Worm (Caenorhabditis elegans) whole organism, early embryonic: Measurements from ENCODE around the gene str-61.
"Not testable (repeated sequence)": the region's sequence is repeated elsewhere in the genome, so short reads cannot be mapped to it uniquely, and the experiment has no call there.

Experiments used
- B0310.2 ChIP-seq: sonication (generic microtip); optimal IDR thresholded peaks from 2 replicates; lab custom pipeline; 2016; ENCODE audit warnings: mild to moderate bottlenecking, missing genetic modification characterization, missing compliant biosample characterization
- F13C5.2 ChIP-seq: sonication (generic microtip); optimal IDR thresholded peaks from 2 replicates; lab custom pipeline; 2017; ENCODE audit warnings: mild to moderate bottlenecking, missing genetic modification characterization, inconsistent platforms, missing compliant biosample characterization
- aly-1 ChIP-seq: sonication (generic microtip); optimal IDR thresholded peaks from 2 replicates; lab custom pipeline; 2016; ENCODE audit warnings: missing genetic modification characterization, missing compliant biosample characterization
- ama-1 ChIP-seq: fragments of 150-350 bp; optimal IDR thresholded peaks from 2 replicates; lab custom pipeline; 2014
- ceh-13 ChIP-seq: fragments of 200-800 bp; sonication (Bioruptor generic); optimal IDR thresholded peaks from 2 replicates; lab custom pipeline; 2018; ENCODE audit warnings: mild to moderate bottlenecking, missing genetic modification characterization, missing compliant biosample characterization
- ceh-36 ChIP-seq: sonication (generic microtip); optimal IDR thresholded peaks from 2 replicates; lab custom pipeline; 2016; ENCODE audit warnings: missing genetic modification characterization, inconsistent platforms, missing compliant biosample characterization
- ets-7 ChIP-seq: sonication (generic microtip); optimal IDR thresholded peaks from 2 replicates; lab custom pipeline; 2016; ENCODE audit warnings: missing genotype, missing genetic modification characterization, missing compliant biosample characterization
- flt-1 ChIP-seq: fragments of 200-800 bp; sonication (Bioruptor generic); IDR thresholded peaks from 2 replicates; pipeline ENCODE4 v1.3.6; 2022; ENCODE audit warnings: missing genetic modification characterization, missing compliant biosample characterization
- hmbx-1 ChIP-seq: sonication (generic microtip); optimal IDR thresholded peaks from 2 replicates; lab custom pipeline; 2016; ENCODE audit warnings: mild to moderate bottlenecking, missing genetic modification characterization, missing compliant biosample characterization
- hmg-4 ChIP-seq: fragments of 200-800 bp; sonication (Bioruptor generic); optimal IDR thresholded peaks from 2 replicates; lab custom pipeline; 2018; ENCODE audit warnings: mild to moderate bottlenecking, missing genetic modification characterization, missing compliant biosample characterization
- hnd-1 ChIP-seq: sonication (generic microtip); optimal IDR thresholded peaks from 2 replicates; lab custom pipeline; 2016; ENCODE audit warnings: missing genetic modification characterization, missing compliant biosample characterization
- pes-1 ChIP-seq: fragments of 200-800 bp; sonication (Bioruptor generic); IDR thresholded peaks from 2 replicates; pipeline ENCODE4 v1.3.6; 2022; ENCODE audit warnings: missing genetic modification reagents, missing genetic modification characterization, missing compliant biosample characterization
- scrt-1 ChIP-seq: fragments of 200-800 bp; sonication (Bioruptor generic); IDR thresholded peaks from 2 replicates; pipeline ENCODE4 v1.3.6; 2022; ENCODE audit warnings: missing genetic modification characterization, missing compliant biosample characterization
- sea-1 ChIP-seq: fragments of 200-800 bp; sonication (Bioruptor generic); conservative IDR thresholded peaks from 2 replicates; pipeline ENCODE4 v1.3.6; 2022; ENCODE audit warnings: missing genetic modification characterization, missing compliant biosample characterization
- tbx-11 ChIP-seq: fragments of 200-800 bp; sonication (Bioruptor generic); IDR thresholded peaks from 2 replicates; pipeline ENCODE4 v1.3.6; 2022; ENCODE audit warnings: missing genetic modification characterization, missing compliant biosample characterization
- tbx-37 ChIP-seq: fragments of 200-800 bp; sonication (Bioruptor generic); conservative IDR thresholded peaks from 2 replicates; pipeline ENCODE4 v1.3.6; 2022; ENCODE audit warnings: missing genetic modification reagents, missing genetic modification characterization, missing compliant biosample characterization
- tra-4 ChIP-seq: sonication (generic microtip); optimal IDR thresholded peaks from 2 replicates; lab custom pipeline; 2017; ENCODE audit warnings: missing genetic modification characterization, missing compliant biosample characterization

The str-61 gene

DNA sequence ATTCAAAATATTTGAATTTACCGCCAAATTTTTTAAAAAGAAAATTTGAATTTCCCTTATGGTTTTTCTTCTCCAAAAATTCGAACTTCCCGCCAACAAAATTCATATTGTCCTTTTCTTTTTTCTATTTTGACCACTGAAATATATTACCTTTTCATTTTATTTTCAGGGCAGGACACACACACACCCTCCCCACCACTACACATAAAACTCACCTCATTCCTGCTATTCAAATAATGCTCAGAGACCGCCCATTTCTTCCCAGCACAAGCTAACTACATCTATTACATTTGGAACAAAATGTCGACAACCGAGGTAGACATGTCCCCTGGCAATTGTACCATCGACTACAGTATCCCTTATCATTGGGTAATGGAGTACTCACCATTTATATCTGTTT is 16.8 kb downstream of the str-61 start, which contains the start of gene W06G6.15:
W06G6.15 (plus strand) TSS at position 301 of the 400 bp plus-strand sequence.
- not testable (repeated sequence) for TF ChIP-seq hmbx-1; tbx-37 (GFP tag; lab: Robert Waterston, UW); F13C5.2 (tag; lab: Kevin White, UChicago)

DNA sequence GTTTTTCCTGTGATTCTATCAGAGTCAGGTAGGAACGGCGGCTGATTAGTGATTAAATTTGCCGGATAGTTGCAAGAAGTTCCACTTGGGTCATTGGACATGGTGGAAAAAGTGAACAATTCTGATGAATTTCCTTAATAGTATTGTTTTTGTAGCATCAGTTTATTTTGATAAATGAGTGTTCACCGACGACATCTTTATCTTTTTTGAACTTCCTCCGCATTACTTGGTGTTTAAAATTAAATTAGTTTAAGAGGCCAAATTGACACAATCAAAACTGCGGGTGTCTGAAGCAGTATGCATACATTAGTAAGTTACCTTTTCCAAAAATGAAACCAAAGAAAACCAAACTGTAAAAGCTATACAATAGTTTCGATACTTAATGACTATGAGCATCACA is 21.9 kb downstream of the str-61 start, which contains the start of gene W06G6.11:
W06G6.11 (minus strand) TSS at position 101 of the 400 bp plus-strand sequence.
- TF ChIP-seq ceh-36 (tag; lab: Kevin White, UChicago); ets-7 (tag; lab: Kevin White, UChicago); flt-1 (GFP tag; lab: Robert Waterston, UW): not testable (repeated sequence)

DNA sequence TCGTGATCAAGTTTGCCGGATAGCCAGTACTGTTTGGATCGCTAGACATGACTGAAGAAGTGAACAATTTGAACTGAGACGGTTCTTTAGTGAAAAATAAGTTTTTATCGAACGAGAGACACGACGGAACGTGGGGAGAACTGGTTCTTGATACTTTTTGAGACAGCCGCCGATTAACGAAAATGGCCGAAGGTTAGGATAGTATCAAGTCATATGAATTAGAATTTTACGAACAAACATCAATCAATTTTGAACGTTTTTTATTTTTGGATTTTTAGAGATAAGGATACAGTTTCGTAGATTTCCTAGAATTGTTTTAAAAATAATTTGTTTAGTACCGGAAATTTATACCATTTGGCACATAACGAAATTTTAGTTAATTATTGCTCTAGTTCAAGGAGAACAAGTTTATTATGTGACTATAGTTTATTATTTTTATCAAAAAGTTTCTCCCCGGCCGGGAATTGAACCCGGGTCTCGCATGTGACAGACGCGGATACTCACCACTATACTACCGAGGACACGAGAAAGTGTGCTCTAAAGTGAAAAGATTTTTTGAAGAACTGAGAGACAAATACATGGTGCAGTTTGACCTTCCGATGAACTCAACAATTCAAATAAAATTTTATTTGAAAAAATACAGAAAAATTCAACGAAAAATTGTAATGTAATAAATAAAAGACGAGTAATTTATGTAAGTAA is 22.6 kb downstream of the str-61 start, which contains the start of gene W06G6.20:
W06G6.20 (minus strand) TSS at position 51 of the 702 bp plus-strand sequence.
- TF ChIP-seq tbx-11 (GFP tag; lab: Robert Waterston, UW): no peak
- TF ChIP-seq hmbx-1: no peak
- TF ChIP-seq F13C5.2 (tag; lab: Kevin White, UChicago): no peak
- TF ChIP-seq aly-1 (tag; lab: Kevin White, UChicago): no peak

DNA sequence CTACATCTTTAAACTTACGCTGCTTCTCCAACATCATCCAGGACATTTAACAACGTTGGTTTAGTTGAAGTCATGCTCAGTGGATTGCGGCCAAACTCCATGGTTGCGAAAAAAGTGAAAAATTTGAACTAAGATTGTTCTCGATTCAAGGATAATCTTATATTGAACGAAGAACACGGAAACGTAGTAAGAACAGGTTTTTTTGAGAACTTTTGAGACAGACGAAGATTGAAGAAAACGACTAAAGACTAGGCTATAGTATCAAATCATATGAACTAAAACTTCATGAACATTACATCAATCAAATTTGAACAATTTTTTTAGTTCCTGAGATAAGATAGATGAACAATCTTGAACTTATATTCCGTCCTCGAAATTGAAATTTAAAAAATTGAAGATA is 24.0 kb downstream of the str-61 start, which contains the start of gene W06G6.10:
W06G6.10 (minus strand) TSS at position 101 of the 400 bp plus-strand sequence.
- TF ChIP-seq ets-7 (tag; lab: Kevin White, UChicago) (no peak), scrt-1 (GFP tag; lab: Robert Waterston, UW) (no peak)

DNA sequence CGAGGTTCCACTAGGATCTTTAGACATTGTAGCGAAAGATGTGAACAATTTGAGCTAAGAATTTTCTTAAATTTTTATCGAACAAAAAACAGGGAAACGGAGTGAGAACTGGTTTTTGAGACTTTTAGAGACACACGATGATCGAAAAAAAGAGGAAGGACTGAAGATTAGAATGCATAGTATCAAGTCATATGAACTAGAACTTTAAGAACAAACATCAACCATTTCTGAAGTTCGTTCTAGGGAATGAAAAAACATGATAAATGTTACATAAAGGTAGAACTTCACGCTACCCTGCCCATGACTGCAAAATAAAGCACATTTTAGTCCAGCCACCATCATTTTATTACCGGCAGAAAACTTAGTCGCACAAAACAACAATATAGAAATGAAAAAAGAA is 24.7 kb downstream of the str-61 start, which contains the start of gene W06G6.9:
W06G6.9 (minus strand) TSS at position 101 of the 400 bp plus-strand sequence.
- TF ChIP-seq ceh-13 (GFP tag; lab: Kevin White, UChicago): no peak

DNA sequence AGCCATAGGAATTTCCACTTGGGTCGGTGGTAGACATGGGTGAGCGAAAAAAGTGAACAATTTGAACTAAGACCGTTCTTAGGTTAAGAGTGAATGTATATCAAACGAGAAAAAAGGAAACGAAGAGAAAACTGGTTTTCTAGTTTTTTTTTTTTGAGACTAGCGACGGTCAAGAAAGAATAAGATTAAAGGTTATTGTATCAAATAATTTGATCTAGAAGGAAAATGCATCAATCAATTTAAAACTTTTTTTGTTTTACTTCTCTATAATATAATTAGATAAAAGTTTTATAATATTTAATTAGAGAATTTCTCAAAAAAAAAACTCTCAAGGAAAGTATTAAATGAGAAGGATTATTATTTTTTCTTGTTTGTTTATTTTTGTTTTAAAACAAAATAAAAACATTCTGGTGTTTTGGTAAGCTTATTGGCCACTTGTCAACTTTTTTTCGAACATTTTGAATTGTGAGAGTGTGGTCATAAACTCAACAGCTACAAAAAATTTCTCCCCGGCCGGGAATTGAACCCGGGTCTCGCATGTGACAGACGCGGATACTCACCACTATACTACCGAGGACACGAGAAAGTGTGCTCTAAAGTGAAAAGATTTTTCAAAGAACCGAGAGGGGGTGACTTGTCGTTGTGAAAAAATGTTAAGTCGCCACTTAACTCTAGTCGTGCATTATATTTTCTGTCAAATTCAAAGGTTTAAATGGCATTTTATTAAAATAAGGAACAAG is 25.7 kb downstream of the str-61 start, which contains the start of gene W06G6.17:
W06G6.17 (minus strand) TSS at position 51 of the 740 bp plus-strand sequence.
- TF ChIP-seq aly-1 (tag; lab: Kevin White, UChicago) (no peak), tbx-11 (GFP tag; lab: Robert Waterston, UW) (no peak), tra-4 (no peak), ets-7 (tag; lab: Kevin White, UChicago) (no peak), B0310.2 (tag; lab: Kevin White, UChicago) (no peak), ceh-13 (GFP tag; lab: Kevin White, UChicago) (no peak), F13C5.2 (tag; lab: Kevin White, UChicago) (no peak), tbx-37 (GFP tag; lab: Robert Waterston, UW) (no peak), pes-1 (GFP tag; lab: Robert Waterston, UW) (no peak), sea-1 (GFP tag; lab: Robert Waterston, UW) (no peak), hnd-1 (tag; lab: Kevin White, UChicago) (no peak), scrt-1 (GFP tag; lab: Robert Waterston, UW) (no peak), hmg-4 (GFP tag; lab: Kevin White, UChicago) (no peak)

DNA sequence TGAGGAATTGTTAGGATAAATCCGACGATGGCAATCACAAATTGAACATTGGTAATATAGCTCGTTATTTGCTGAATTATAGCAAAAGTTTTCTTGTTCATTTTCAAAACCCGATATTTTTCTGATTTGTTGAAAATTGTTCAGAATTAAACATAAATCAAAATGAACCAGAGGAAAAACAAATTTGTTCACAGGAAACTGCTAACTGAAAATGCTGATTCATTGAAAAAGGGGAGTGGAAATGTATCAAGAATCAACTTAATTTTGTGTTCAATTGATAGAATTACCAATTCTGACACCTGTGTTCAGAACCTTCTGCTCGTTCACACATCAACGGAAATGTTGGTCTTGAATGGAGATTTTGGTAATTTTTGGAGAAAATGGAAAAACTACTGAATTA is 27.5 kb downstream of the str-61 start, which contains the start of gene srw-77:
srw-77 (minus strand) TSS at position 101 of the 400 bp plus-strand sequence.
- no peak for TF ChIP-seq scrt-1 (GFP tag; lab: Robert Waterston, UW)
- TF ChIP-seq tbx-37 (GFP tag; lab: Robert Waterston, UW): no peak
- TF ChIP-seq F13C5.2 (tag; lab: Kevin White, UChicago): no peak
- TF ChIP-seq ama-1 (lab: Kevin White, UChicago): no peak
- TF ChIP-seq tbx-11 (GFP tag; lab: Robert Waterston, UW): no peak
- no peak for TF ChIP-seq hmbx-1
- no peak for TF ChIP-seq ets-7 (tag; lab: Kevin White, UChicago)
- TF ChIP-seq ceh-13 (GFP tag; lab: Kevin White, UChicago): no peak
- no peak for TF ChIP-seq hmg-4 (GFP tag; lab: Kevin White, UChicago)
- TF ChIP-seq pes-1 (GFP tag; lab: Robert Waterston, UW): no peak
- TF ChIP-seq sea-1 (GFP tag; lab: Robert Waterston, UW): no peak
- TF ChIP-seq B0310.2 (tag; lab: Kevin White, UChicago): no peak
- no peak for TF ChIP-seq flt-1 (GFP tag; lab: Robert Waterston, UW)
- TF ChIP-seq aly-1 (tag; lab: Kevin White, UChicago): no peak
- no peak for TF ChIP-seq hnd-1 (tag; lab: Kevin White, UChicago)
- no peak for TF ChIP-seq ceh-36 (tag; lab: Kevin White, UChicago)
- no peak for TF ChIP-seq tra-4

DNA sequence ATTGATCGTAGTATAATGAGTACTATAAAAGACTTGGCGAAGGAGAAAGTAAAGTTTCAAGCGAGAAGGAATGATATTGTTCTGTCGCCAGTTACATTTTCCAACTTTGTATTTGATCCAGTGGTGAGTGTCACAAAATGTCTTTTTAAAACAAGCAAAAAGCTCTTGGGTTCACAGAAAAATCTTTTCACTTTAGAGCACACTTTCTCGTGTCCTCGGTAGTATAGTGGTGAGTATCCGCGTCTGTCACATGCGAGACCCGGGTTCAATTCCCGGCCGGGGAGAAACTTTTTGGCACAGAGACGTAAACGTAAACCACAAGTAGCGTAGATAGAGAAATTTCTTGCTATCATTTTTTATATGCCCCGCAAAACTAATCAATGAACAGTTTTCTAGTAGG is 30.7 kb downstream of the str-61 start:
- TF ChIP-seq flt-1 (GFP tag; lab: Robert Waterston, UW) (no peak), tra-4 (no peak), sea-1 (GFP tag; lab: Robert Waterston, UW) (no peak), aly-1 (tag; lab: Kevin White, UChicago) (no peak), hmg-4 (GFP tag; lab: Kevin White, UChicago) (no peak), ceh-36 (tag; lab: Kevin White, UChicago) (no peak), ceh-13 (GFP tag; lab: Kevin White, UChicago) (no peak), tbx-11 (GFP tag; lab: Robert Waterston, UW) (no peak)
